Fruit fly (Drosophila melanogaster) whole organism, larva: Measurements from ENCODE around the gene CG4375.

Experiments used
- noc ChIP-seq: fragments of 200-800 bp; sonication (Bioruptor generic); optimal IDR thresholded peaks from 3 replicates; lab custom pipeline; 2019; ENCODE audit warnings: missing biosample characterization, mild to moderate bottlenecking, missing genetic modification characterization, moderate library complexity

The CG4375 gene

DNA sequence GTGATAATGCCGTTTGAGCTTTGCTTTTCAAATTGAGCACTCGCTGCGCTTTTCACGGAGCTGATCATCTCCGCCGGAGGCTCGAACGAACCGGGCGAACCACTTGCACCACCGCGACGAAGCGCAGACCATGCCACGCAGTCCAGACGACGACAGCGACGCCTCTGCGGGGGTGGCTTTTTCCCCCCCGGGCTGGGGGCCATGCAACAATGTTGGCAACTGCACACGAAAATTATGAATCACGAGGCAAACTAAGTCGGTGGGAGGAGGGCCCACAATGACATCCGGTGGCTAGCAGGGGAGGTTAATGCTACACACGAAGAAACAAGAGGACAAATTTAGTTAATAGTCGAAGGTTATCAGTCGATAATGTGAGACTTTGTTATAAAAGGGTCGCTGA is 29.9 kb upstream of the CG4375 start:
- TF ChIP-seq noc (tag; lab: Kevin White, UChicago) = no peak

DNA sequence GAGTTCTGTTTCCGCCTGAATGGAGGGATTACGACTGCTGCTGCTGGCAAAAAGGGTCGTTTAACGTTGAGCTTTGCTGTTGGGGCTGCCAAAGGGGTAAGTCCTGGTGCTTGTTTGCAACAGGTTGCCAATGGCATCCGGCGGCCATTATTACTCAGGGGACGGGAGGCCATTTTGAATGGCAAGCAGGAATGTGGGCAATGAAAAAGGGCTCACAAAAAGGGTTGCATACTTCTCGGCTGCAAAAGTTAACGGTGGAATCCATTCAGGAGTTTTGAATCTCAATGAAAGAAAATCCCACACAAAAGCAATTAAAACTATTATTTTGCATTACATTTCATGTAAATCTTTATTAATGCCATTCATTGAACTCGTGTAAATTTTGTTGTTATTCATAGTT is 22.7 kb upstream of the CG4375 start:
- no peak for TF ChIP-seq noc (tag; lab: Kevin White, UChicago)

DNA sequence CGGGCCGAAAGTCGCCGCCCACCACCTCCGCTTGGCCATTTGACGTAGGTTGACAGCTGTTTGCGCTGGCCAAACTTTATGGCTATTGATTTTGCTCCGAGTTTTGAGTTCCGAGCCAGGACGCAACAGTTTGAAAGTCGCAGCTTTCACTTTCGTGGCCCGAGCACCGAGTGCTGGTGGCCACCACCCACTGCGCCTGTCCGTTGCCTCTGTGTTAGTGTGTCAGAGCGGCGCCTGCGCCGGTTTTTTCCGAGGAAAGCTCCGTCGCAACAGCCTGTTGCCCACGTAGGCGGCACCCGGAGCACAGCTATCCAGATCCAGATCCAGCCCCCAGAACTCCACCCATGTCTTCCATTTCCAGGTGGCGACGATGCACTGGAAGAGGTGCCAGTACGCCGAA is 22.1 kb upstream of the CG4375 start:
- no peak for TF ChIP-seq noc (tag; lab: Kevin White, UChicago)

DNA sequence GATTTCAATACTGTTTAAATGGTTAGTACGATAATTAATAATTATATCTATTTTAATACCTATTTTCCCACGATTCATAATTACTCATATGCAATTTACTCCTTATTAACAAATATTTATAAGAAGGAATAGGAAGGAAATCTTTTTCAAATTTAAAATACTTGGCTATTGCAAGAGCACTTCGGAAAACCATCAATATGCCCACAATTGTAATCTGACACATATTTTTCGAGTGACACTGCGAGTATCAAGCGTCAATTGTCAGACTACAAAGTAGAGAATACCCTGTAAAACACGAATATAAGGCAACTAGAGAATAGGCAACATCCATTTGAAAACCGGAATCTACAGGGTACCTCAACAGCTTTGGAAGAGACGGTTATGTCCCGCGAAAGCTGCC is 21.7 kb upstream of the CG4375 start:
- no peak for TF ChIP-seq noc (tag; lab: Kevin White, UChicago)

DNA sequence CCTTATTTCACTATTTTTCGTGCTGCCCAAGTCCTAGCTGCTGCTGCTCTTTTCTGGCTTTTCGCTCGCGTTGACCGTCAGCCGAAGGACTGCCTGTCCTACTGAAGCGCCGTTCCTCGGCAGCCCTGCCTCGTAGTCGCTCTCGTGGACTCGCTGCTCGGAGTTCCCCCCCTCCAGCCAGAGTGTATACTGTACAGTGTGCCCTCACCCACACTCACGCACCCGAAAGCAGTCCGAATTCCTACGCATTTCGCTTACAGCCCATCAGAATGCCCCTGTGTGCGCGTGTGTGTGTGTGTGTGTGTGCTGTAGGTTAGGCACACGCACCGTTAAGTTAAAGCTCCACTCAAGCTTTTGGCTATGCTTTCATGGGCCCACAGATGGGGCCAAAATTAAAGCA is 21.3 kb upstream of the CG4375 start, which contains the start of gene IA-2:
IA-2 (minus strand) TSS at position 89 of the 400 bp plus-strand sequence.
- no peak for TF ChIP-seq noc (tag; lab: Kevin White, UChicago)

DNA sequence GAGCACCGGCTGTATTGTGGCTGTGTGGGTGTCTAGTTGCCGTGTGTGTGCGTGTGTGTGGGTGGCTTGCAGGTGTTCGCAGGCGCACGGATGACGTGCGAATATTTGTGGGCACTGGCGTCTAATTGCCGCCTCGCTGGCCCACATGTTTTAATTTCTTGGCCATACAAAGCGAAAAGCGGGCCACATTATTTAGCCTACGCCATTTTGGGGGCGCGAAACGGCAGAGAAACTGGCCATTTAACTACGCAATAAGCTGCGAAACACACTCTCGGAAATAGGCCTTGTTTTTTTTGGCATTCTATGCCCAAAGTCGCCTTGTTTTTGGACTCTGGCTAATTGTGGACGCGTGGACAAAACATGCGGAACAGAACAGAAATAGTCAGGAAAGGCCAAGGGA is 20.5 kb upstream of the CG4375 start:
- no peak for TF ChIP-seq noc (tag; lab: Kevin White, UChicago)

DNA sequence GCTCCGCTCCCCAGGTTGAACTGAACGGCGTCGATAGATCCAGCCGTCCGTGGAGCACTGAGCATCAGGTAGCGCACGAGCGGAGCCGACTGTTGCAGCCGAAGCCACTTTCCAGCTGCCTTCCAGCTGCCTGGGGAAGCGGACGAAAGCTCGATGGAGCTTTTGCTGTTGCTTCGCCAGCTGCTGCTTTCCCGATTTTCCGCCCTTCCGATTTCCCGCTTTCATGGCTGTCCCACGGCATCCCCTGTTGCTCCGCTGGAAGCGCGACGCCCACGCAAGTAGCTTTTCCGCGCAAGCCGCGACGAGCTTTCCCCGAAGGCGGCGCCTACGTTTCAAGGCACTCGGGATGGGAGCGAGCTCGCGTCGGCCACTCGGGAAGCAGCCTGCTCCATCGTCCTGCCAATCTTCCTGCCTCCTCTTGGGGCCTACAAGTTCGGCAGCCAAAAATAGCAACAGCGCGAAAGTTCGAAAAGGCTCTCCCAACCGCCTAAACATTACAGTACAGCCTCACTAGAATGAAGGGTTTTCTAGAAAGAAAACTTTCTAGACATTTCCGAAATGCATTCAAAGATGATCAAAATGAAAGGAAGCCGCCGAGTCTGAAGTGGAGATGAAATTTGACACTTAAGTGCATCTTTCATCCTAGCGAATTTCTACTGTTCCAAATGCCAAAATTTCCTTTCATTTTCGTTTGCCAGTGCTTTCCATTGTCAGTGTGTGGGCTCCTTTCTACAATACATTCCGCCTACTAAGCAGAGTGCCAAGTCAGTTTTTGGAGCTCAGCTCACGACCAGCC is 16.7 kb upstream of the CG4375 start:
- peak; percentile 14 for TF ChIP-seq noc (tag; lab: Kevin White, UChicago)

DNA sequence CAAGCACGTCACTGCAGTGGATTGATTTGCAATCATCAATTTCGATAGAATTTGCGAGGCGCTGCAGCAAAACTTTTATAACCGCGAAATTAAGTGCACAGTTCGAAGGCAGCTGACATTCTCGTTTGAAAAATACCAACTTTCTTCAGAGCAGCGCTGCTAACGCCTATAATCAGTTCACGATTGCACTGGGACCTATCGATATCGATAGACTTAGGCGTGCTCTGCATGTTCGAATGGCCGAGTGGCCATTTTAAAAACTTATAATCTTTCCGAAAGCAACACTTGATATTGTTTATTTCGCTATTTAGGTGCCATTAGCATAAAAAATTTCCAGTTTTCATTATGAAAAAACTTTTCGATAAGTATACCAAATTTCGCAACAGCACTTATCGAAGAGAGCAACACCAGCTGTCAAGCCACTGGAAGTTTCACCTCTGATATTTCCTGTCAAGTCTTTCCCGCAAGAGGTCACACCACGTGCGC is 10.2 kb upstream of the CG4375 start, which contains the start of gene gNacalpha:
gNacalpha (plus strand) TSS at position 436 of the 486 bp plus-strand sequence.
- no peak for TF ChIP-seq noc (tag; lab: Kevin White, UChicago)

DNA sequence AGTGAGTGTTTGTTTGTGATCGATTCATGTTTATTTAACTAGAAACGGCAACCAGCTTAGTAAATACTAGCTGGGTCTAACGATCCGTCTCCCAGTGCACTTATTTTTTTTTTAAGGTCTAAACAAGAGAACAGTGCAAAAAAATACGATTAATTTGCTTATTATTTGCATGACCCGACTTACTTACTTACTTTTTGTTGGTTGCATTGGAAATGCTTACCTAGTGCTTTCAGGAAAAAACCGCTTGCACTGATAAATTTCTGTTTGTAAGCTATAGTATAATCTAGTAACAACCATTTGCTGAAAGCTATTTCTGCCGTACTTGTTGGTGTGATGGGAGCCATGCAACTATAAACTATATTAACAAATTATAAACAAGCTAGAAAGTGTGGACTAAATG is 17.8 kb downstream of the CG4375 start:
- TF ChIP-seq noc (tag; lab: Kevin White, UChicago) = no peak

DNA sequence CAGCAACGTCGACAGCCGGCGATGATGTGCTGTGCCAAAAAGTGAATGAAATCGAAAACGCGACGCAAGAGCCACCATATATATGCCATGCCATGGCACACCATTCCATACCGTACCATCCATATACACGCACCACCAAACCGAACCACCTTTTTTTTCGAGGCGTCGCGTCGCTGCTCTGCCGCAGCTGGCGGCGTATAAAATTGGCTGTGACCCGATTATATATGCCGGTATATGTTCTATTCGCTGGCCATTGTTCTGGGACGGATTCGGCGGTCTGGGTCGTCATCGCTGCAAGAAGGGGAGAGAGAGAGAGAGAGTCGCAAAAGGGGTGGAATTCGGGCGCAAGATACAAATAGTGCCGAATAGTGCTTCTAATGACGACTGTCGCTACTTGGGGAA is 18.9 kb downstream of the CG4375 start:
- no peak for TF ChIP-seq noc (tag; lab: Kevin White, UChicago)

DNA sequence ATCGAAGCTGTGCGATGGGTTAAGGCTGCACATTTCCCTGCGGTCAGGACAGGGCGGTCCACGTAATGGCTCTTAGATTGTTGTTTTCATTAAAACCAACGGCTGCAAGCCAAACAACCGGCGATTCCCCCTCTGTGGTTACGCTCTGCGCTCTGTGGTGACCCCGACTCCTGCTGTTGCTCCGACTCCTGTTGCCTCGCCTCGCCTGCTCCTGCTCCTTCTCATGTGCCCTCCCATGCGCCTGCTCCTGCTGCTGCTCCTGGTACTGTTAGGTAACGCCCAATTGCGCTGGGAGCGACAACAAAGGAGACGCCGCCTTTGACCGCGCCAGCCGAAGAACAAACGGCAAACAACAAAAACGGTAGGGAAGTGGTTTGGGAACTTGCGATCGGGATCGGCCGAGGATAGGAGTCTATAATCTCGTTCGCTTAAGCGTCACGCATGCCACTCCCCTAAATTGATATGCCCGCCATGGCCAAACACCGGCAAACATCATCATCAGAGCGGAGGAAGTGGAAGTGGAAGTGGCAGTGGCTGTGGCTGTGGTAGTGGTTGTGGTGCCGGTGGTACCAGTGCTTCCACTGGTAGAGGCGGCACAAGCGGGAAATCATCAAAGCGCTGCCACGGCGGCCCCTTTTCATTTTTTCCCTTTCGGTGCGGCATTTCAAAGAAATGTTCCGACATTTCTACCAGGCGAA is 19.4 kb downstream of the CG4375 start:
- no peak for TF ChIP-seq noc (tag; lab: Kevin White, UChicago)

DNA sequence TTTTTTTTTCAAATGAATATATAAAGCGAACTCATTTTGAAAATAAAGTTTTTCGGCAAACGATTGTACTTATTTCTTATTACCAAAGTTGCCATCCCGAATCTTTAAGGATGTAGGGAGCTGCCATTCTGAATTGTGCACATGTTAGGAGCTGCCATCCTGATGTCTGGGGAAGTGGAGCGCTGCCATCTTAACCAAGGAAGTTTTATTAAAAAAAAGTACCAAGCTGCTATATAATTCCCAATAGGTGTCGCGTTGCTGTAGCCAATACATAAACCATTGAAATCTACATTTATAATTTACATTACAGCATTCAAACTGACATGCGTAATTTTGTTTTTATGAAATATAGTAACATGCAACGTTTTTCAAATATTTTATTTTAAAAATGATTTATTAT is 20.2 kb downstream of the CG4375 start:
- no peak for TF ChIP-seq noc (tag; lab: Kevin White, UChicago)
